Worm (Caenorhabditis elegans) whole organism, late embryonic: ENCODE results near the gene C25E10.4.

Experiments used
- K09A11.1 ChIP-seq: sonication (generic microtip); optimal IDR thresholded peaks from 2 replicates; lab custom pipeline; 2017; ENCODE audit warnings: antibody characterized with exemption, mild to moderate bottlenecking, missing genetic modification characterization, missing compliant biosample characterization; ENCODE audit not compliant: insufficient read depth
- ama-1 ChIP-seq: fragments of 150-350 bp; optimal IDR thresholded peaks from 2 replicates; lab custom pipeline; 2014
- ceh-19 ChIP-seq: fragments of 200-800 bp; sonication (Bioruptor generic); optimal IDR thresholded peaks from 2 replicates; lab custom pipeline; 2018; ENCODE audit warnings: mild to moderate bottlenecking, missing genetic modification characterization, missing compliant biosample characterization
- ceh-22 ChIP-seq: sonication (generic microtip); optimal IDR thresholded peaks from 2 replicates; lab custom pipeline; 2017; ENCODE audit warnings: missing biosample characterization, missing genetic modification characterization
- ceh-24 ChIP-seq: sonication (generic microtip); optimal IDR thresholded peaks from 2 replicates; lab custom pipeline; 2016; ENCODE audit warnings: mild to moderate bottlenecking, missing genetic modification characterization, missing compliant biosample characterization
- fkh-6 ChIP-seq: sonication (generic microtip); optimal IDR thresholded peaks from 2 replicates; lab custom pipeline; 2016; ENCODE audit warnings: missing genetic modification characterization, missing compliant biosample characterization
- hlh-15 ChIP-seq: sonication (generic microtip); optimal IDR thresholded peaks from 2 replicates; lab custom pipeline; 2016; ENCODE audit warnings: missing genetic modification characterization, missing compliant biosample characterization
- hlh-30 ChIP-seq: sonication (generic microtip); optimal IDR thresholded peaks from 2 replicates; lab custom pipeline; 2017; ENCODE audit warnings: antibody characterized with exemption, missing genetic modification characterization, missing compliant biosample characterization; ENCODE audit not compliant: insufficient read depth
- hlh-8 ChIP-seq: sonication (generic microtip); optimal IDR thresholded peaks from 2 replicates; lab custom pipeline; 2016; ENCODE audit warnings: missing genotype, missing genetic modification characterization, missing compliant biosample characterization
- pag-3 ChIP-seq: sonication (generic microtip); optimal IDR thresholded peaks from 2 replicates; lab custom pipeline; 2016; ENCODE audit warnings: missing compliant biosample characterization, missing genetic modification characterization, borderline replicate concordance
- pat-9 ChIP-seq: fragments of 200-800 bp; sonication (Bioruptor generic); optimal IDR thresholded peaks from 2 replicates; lab custom pipeline; 2018; ENCODE audit warnings: mild to moderate bottlenecking, missing genetic modification characterization, moderate library complexity, missing compliant biosample characterization
- pqm-1 ChIP-seq: sonication (generic microtip); optimal IDR thresholded peaks from 2 replicates; lab custom pipeline; 2016; ENCODE audit warnings: missing genetic modification characterization, missing compliant biosample characterization
- sox-4 ChIP-seq: sonication (generic microtip); optimal IDR thresholded peaks from 2 replicates; lab custom pipeline; 2017; ENCODE audit warnings: mild to moderate bottlenecking, missing genetic modification characterization, inconsistent platforms, missing compliant biosample characterization

DNA sequence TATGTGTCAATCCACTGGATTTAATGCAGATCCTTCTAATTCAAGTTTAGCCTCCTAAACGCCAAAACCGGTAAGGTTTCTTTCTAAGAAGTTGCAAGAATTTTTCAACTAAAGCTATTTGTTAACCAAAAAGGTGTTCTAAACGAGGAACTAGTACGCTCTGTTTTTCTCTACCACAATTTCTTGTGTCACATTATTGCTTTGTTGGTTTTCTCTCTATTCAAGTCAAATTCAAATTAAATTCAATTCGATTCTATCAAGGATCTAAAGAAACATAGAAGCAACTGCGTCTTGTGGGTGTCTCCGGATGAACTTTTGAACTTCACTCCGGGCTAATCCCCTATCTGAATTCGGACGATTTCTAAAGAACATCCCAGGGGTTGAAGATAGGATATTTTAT is 16.9 kb upstream of the C25E10.4 start, which contains the start of gene oac-40:
- TF ChIP-seq ceh-22 (tag; lab: Kevin White, UChicago) (no peak), K09A11.1 (tag; lab: Kevin White, UChicago) (no peak), sox-4 (tag; lab: Kevin White, UChicago) (no peak), pqm-1 (no peak), fkh-6 (tag; lab: Kevin White, UChicago) (no peak), ama-1 (lab: Kevin White, UChicago) (no peak), ceh-19 (no peak), ceh-24 (tag; lab: Kevin White, UChicago) (no peak), pat-9 (tag; lab: Kevin White, UChicago) (no peak), hlh-30 (tag; lab: Kevin White, UChicago) (no peak), hlh-15 (no peak), pag-3 (tag; lab: Kevin White, UChicago) (no peak), hlh-8 (tag; lab: Kevin White, UChicago) (no peak)
